Fruit fly (Drosophila melanogaster): Measurements from ENCODE around the gene CG5787.

DNA sequence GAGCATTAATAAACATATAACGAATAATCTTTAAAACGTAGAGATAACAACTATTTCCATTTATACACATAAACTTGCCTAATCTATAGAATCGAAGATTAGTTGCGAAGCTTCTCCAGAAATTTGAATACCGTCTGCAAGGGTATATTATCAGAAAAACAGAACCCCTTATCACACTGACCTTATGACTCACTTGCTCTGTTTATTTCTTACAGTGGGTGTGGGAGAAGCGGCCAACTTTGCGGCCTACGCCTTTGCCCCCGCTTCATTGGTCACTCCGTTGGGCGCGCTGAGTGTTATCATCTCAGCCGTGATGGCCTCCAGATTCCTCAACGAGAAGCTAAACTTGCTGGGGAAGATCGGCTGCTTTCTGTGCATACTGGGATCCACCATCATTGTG is 7.4 kb downstream of the CG5787 start:
- TF ChIP-seq CG8478 (optimal IDR thresholded peaks at IDR 0.05) (no peak), usp (GFP tag; optimal IDR thresholded peaks at IDR 0.05) (no peak), psq (optimal IDR thresholded peaks at IDR 0.05) (no peak), pan (optimal IDR thresholded peaks at IDR 0.05) (no peak), Dll (optimal IDR thresholded peaks at IDR 0.05) (no peak), EcR (GFP tag; optimal IDR thresholded peaks at IDR 0.05) (no peak)

Measured in whole organism.